Fruit fly (Drosophila melanogaster) whole organism, embryonic: ENCODE measurements around the gene CG11768.

Source experiments
- Antp ChIP-seq: fragments of 200-800 bp; sonication (Bioruptor generic); optimal IDR thresholded peaks from 3 replicates; lab custom pipeline; 2016; ENCODE audit warnings: missing biosample characterization, missing genetic modification characterization
- CG10431 ChIP-seq: fragments of 200-800 bp; sonication (Bioruptor generic); optimal IDR thresholded peaks from 3 replicates; lab custom pipeline; 2018; ENCODE audit warnings: missing biosample characterization, mild to moderate bottlenecking, missing genetic modification characterization
- CG11560 ChIP-seq: fragments of 200-800 bp; sonication (Bioruptor generic); IDR thresholded peaks from 3 replicates; pipeline ENCODE4 v1.3.6; 2022; ENCODE audit warnings: missing biosample characterization, missing genetic modification characterization
- CG12071 ChIP-seq: fragments of 200-800 bp; sonication (Bioruptor generic); optimal IDR thresholded peaks from 3 replicates; lab custom pipeline; 2018; ENCODE audit warnings: missing biosample characterization, mild to moderate bottlenecking, missing genetic modification characterization
- CG13624 ChIP-seq: fragments of 200-800 bp; sonication (Bioruptor generic); optimal IDR thresholded peaks from 2 replicates; lab custom pipeline; 2016; ENCODE audit warnings: missing biosample characterization, missing genetic modification characterization
- CG17802 ChIP-seq: fragments of 200-800 bp; sonication (Bioruptor generic); optimal IDR thresholded peaks from 2 replicates; lab custom pipeline; 2018; ENCODE audit warnings: missing biosample characterization, mild to moderate bottlenecking, missing genetic modification characterization, moderate library complexity
- CG17912 ChIP-seq: fragments of 200-800 bp; sonication (Bioruptor generic); optimal IDR thresholded peaks from 2 replicates; lab custom pipeline; 2018; ENCODE audit warnings: missing biosample characterization, mild to moderate bottlenecking, missing genetic modification characterization
- CG2875 ChIP-seq: fragments of 200-800 bp; sonication (Bioruptor generic); optimal IDR thresholded peaks from 2 replicates; lab custom pipeline; 2017; ENCODE audit warnings: missing biosample characterization, mild to moderate bottlenecking, missing genetic modification characterization, missing genetic modification reagents
- CG33557 ChIP-seq: fragments of 200-800 bp; sonication (Bioruptor generic); optimal IDR thresholded peaks from 2 replicates; lab custom pipeline; 2019; ENCODE audit warnings: missing biosample characterization, mild to moderate bottlenecking, missing genetic modification characterization, moderate library complexity
- CG4360 ChIP-seq: fragments of 200-800 bp; sonication (Bioruptor generic); IDR thresholded peaks from 2 replicates; pipeline ENCODE4 v1.3.6; 2022; ENCODE audit warnings: missing biosample characterization, missing genetic modification characterization
- CG4820 ChIP-seq: fragments of 200-800 bp; sonication (Bioruptor generic); optimal IDR thresholded peaks from 3 replicates; lab custom pipeline; 2016; ENCODE audit warnings: missing biosample characterization, missing genetic modification characterization
- CG6683 ChIP-seq: fragments of 200-800 bp; sonication (Bioruptor generic); optimal IDR thresholded peaks from 2 replicates; lab custom pipeline; 2017; ENCODE audit warnings: missing biosample characterization, mild to moderate bottlenecking, missing genetic modification characterization, missing genetic modification reagents
- CG7556 ChIP-seq: fragments of 200-800 bp; sonication (Bioruptor generic); optimal IDR thresholded peaks from 2 replicates; lab custom pipeline; 2017; ENCODE audit warnings: missing biosample characterization, mild to moderate bottlenecking, missing genetic modification characterization
- CG9876 ChIP-seq: fragments of 200-800 bp; sonication (Bioruptor generic); optimal IDR thresholded peaks from 2 replicates; lab custom pipeline; 2016; ENCODE audit warnings: missing biosample characterization, missing genetic modification characterization
- D ChIP-seq, 2 experiments: fragments of 200-800 bp in 1 of 2; fragments of >200 bp in 1 of 2; sonication (Bioruptor generic) in 1 of 2; optimal IDR thresholded peaks; 2 replicates in 1 of 2; 3 replicates in 1 of 2; lab custom pipeline; 2017; ENCODE audit warnings: mild to moderate bottlenecking in 1 of 2, missing biosample characterization in 1 of 2, missing genetic modification characterization in 1 of 2, missing genetic modification reagents in 1 of 2
- Dad ChIP-seq: fragments of 200-800 bp; sonication (Bioruptor generic); optimal IDR thresholded peaks from 3 replicates; lab custom pipeline; 2016; ENCODE audit warnings: missing biosample characterization, missing genetic modification characterization
- Dbx ChIP-seq: fragments of 200-800 bp; sonication (Bioruptor generic); IDR thresholded peaks from 3 replicates; pipeline ENCODE4 v1.3.6; 2022; ENCODE audit warnings: missing biosample characterization, missing genetic modification characterization
- Deaf1 ChIP-seq: fragments of 200-800 bp; optimal IDR thresholded peaks from 3 replicates; lab custom pipeline; 2019; ENCODE audit warnings: missing biosample characterization, mild to moderate bottlenecking, missing genetic modification characterization, moderate library complexity
- Dip2 ChIP-seq: fragments of 200-800 bp; sonication (Bioruptor generic); IDR thresholded peaks from 2 replicates; pipeline ENCODE4 v1.3.6; 2022; ENCODE audit warnings: missing biosample characterization, missing genetic modification characterization
- Dp ChIP-seq: fragments of 200-800 bp; sonication (Bioruptor generic); optimal IDR thresholded peaks from 2 replicates; lab custom pipeline; 2018; ENCODE audit warnings: missing biosample characterization, mild to moderate bottlenecking, missing genetic modification characterization, moderate library complexity
- HmgD ChIP-seq: fragments of 200-800 bp; sonication (Bioruptor generic); optimal IDR thresholded peaks from 3 replicates; lab custom pipeline; 2016; ENCODE audit warnings: missing biosample characterization, missing genetic modification characterization
- Meics ChIP-seq: fragments of 200-800 bp; sonication (Bioruptor generic); optimal IDR thresholded peaks from 2 replicates; lab custom pipeline; 2017; ENCODE audit warnings: missing biosample characterization, mild to moderate bottlenecking, missing genetic modification characterization
- Mes4 ChIP-seq: fragments of 200-800 bp; sonication (Bioruptor generic); optimal IDR thresholded peaks from 2 replicates; lab custom pipeline; 2016; ENCODE audit warnings: missing biosample characterization, missing genetic modification characterization
- NfI ChIP-seq: fragments of 200-800 bp; sonication (Bioruptor generic); optimal IDR thresholded peaks from 3 replicates; lab custom pipeline; 2018; ENCODE audit warnings: missing biosample characterization, mild to moderate bottlenecking, missing genetic modification characterization, moderate library complexity
- Optix ChIP-seq: fragments of 200-800 bp; sonication (Bioruptor generic); IDR thresholded peaks from 3 replicates; pipeline ENCODE4 v1.3.6; 2022; ENCODE audit warnings: missing biosample characterization, missing genetic modification characterization
- Sin3A ChIP-seq: fragments of >200 bp; optimal IDR thresholded peaks from 2 replicates; lab custom pipeline; 2018
- Taf1 ChIP-seq: fragments of 200-800 bp; sonication (Bioruptor generic); IDR thresholded peaks from 2 replicates; pipeline ENCODE4 v1.3.6; 2022; ENCODE audit warnings: missing biosample characterization, missing genetic modification characterization
- cato ChIP-seq: fragments of 200-800 bp; sonication (Bioruptor generic); optimal IDR thresholded peaks from 2 replicates; lab custom pipeline; 2016; ENCODE audit warnings: missing biosample characterization, missing genetic modification characterization, borderline replicate concordance
- cg ChIP-seq: fragments of 200-800 bp; sonication (Bioruptor generic); optimal IDR thresholded peaks from 3 replicates; lab custom pipeline; 2019; ENCODE audit warnings: missing biosample characterization, mild to moderate bottlenecking, missing genetic modification characterization, moderate library complexity
- disco-r ChIP-seq: fragments of 200-800 bp; sonication (Bioruptor generic); optimal IDR thresholded peaks from 2 replicates; lab custom pipeline; 2016; ENCODE audit warnings: missing biosample characterization, missing genetic modification characterization
- dpn ChIP-seq, 2 experiments: fragments of 200-800 bp; sonication (Bioruptor generic); optimal IDR thresholded peaks; 3 replicates each; lab custom pipeline; 2016; ENCODE audit warnings: missing biosample characterization in 2 of 2, missing genetic modification characterization in 2 of 2
- emc ChIP-seq: fragments of 200-800 bp; sonication (Bioruptor generic); optimal IDR thresholded peaks from 2 replicates; lab custom pipeline; 2016; ENCODE audit warnings: missing biosample characterization, missing genetic modification characterization
- eyg ChIP-seq: fragments of 200-800 bp; sonication (Bioruptor generic); optimal IDR thresholded peaks from 3 replicates; lab custom pipeline; 2016; ENCODE audit warnings: missing biosample characterization, missing genetic modification characterization
- ham ChIP-seq: fragments of 200-800 bp; sonication (Bioruptor generic); IDR thresholded peaks from 2 replicates; pipeline ENCODE4 v1.3.6; 2022; ENCODE audit warnings: missing biosample characterization, missing genetic modification characterization
- hbn ChIP-seq: fragments of 200-800 bp; sonication (Bioruptor generic); IDR thresholded peaks from 2 replicates; pipeline ENCODE4 v1.3.6; 2022; ENCODE audit warnings: missing biosample characterization, missing genetic modification characterization; ENCODE audit not compliant: partially characterized antibody
- hth ChIP-seq: fragments of >200 bp; optimal IDR thresholded peaks from 2 replicates; lab custom pipeline; 2017; ENCODE audit warnings: inconsistent platforms
- jumu ChIP-seq: fragments of 200-800 bp; sonication (Bioruptor generic); optimal IDR thresholded peaks from 3 replicates; lab custom pipeline; 2016; ENCODE audit warnings: missing biosample characterization, missing genetic modification characterization
- kay ChIP-seq: fragments of 200-800 bp; sonication (Bioruptor generic); optimal IDR thresholded peaks from 2 replicates; lab custom pipeline; 2016; ENCODE audit warnings: missing biosample characterization, missing genetic modification characterization
- luna ChIP-seq: fragments of 200-800 bp; sonication (Bioruptor generic); optimal IDR thresholded peaks from 2 replicates; lab custom pipeline; 2016; ENCODE audit warnings: missing biosample characterization, missing genetic modification characterization
- maf-S ChIP-seq: fragments of 200-800 bp; sonication (Bioruptor generic); optimal IDR thresholded peaks from 2 replicates; lab custom pipeline; 2016; ENCODE audit warnings: missing biosample characterization, missing genetic modification characterization
- rib ChIP-seq: fragments of 200-800 bp; sonication (Bioruptor generic); IDR thresholded peaks from 2 replicates; pipeline ENCODE4 v1.3.6; 2022; ENCODE audit warnings: missing biosample characterization, missing genetic modification characterization
- sc ChIP-seq, 3 experiments: fragments of >200 bp in 2 of 3; fragments of 200-800 bp in 1 of 3; sonication (Bioruptor generic) in 1 of 3; optimal IDR thresholded peaks; 2 replicates in 2 of 3; 3 replicates in 1 of 3; lab custom pipeline; 2017; ENCODE audit warnings: mild to moderate bottlenecking in 1 of 3, missing biosample characterization in 1 of 3, missing genetic modification characterization in 1 of 3, missing genetic modification reagents in 1 of 3
- seq ChIP-seq: fragments of 200-800 bp; sonication (Bioruptor generic); IDR thresholded peaks from 2 replicates; pipeline ENCODE4 v1.3.6; 2022; ENCODE audit warnings: missing biosample characterization, missing genetic modification characterization
- sima ChIP-seq: fragments of 200-800 bp; sonication (Bioruptor generic); optimal IDR thresholded peaks from 2 replicates; lab custom pipeline; 2016; ENCODE audit warnings: missing biosample characterization, missing genetic modification characterization
- stc ChIP-seq: fragments of 200-800 bp; sonication (Bioruptor generic); IDR thresholded peaks from 2 replicates; pipeline ENCODE4 v1.3.6; 2022; ENCODE audit warnings: missing biosample characterization, missing genetic modification characterization
- stwl ChIP-seq: fragments of 200-800 bp; sonication (Bioruptor generic); optimal IDR thresholded peaks from 3 replicates; lab custom pipeline; 2018; ENCODE audit warnings: missing biosample characterization, mild to moderate bottlenecking, missing genetic modification characterization, moderate library complexity
- vvl ChIP-seq: fragments of 200-800 bp; sonication (Bioruptor generic); IDR thresholded peaks from 2 replicates; pipeline ENCODE4 v1.3.6; 2022; ENCODE audit warnings: missing biosample characterization, missing genetic modification characterization
- wdn ChIP-seq: fragments of 200-800 bp; sonication (Bioruptor generic); IDR thresholded peaks from 2 replicates; pipeline ENCODE4 v1.3.6; 2022; ENCODE audit warnings: missing biosample characterization, missing genetic modification characterization
- yki ChIP-seq: fragments of >200 bp; optimal IDR thresholded peaks from 3 replicates; lab custom pipeline; 2018
- z ChIP-seq: fragments of 200-800 bp; sonication (Bioruptor generic); IDR thresholded peaks from 3 replicates; pipeline ENCODE4 v1.3.6; 2022; ENCODE audit warnings: missing biosample characterization, missing genetic modification characterization

The CG11768 gene

dm6 chr3R:8731597-8732263 is 36.3 kb downstream of the CG11768 start, which contains the start of the genes M1BP and CG8202 (continued):
- TF ChIP-seq stc, result 0 out of 2 replicates have a peak, but pooled peaks have one; percentile 39
- peak; percentile 83 for TF ChIP-seq vvl (GFP tag; lab: Robert Waterston, UW)
- no peak for TF ChIP-seq hbn (GFP tag; lab: Robert Waterston, UW)
- no peak for TF ChIP-seq cg
- no peak for TF ChIP-seq disco-r (GFP tag; lab: Kevin White, UChicago)
- peak; percentile 47 for TF ChIP-seq Mes4 (GFP tag; lab: Kevin White, UChicago)
- peak; percentile 94 for TF ChIP-seq CG33557 (GFP tag; lab: Kevin White, UChicago)
- TF ChIP-seq cato, result peak; percentile 81
- TF ChIP-seq seq (GFP tag; lab: Robert Waterston, UW), result peak; percentile 65; the same call in 1 of the 2 replicates
- peak; percentile 29 for TF ChIP-seq yki
- TF ChIP-seq Dip2, result no peak
- no peak for TF ChIP-seq maf-S (GFP tag; lab: Kevin White, UChicago)
- TF ChIP-seq luna (GFP tag; lab: Kevin White, UChicago), result no peak
- peak; percentile 53 for TF ChIP-seq wdn
- TF ChIP-seq CG9876, result peak; percentile 44
- peak; percentile 65; the same call in 2 of the 3 replicates for TF ChIP-seq Optix (GFP tag; lab: Robert Waterston, UW)
- TF ChIP-seq emc (GFP tag; lab: Kevin White, UChicago), result peak; percentile 12
- no peak for TF ChIP-seq CG12071
- TF ChIP-seq sima, result no peak
- TF ChIP-seq rib (GFP tag; lab: Robert Waterston, UW), result no peak
- TF ChIP-seq D (optimal IDR thresholded peaks at IDR 0.05; lab: Kevin White, UChicago), result no peak
- peak; percentile 90 for TF ChIP-seq D (GFP tag; optimal IDR thresholded peaks at IDR 0.05; lab: Kevin White, UChicago)
- peak; percentile 94 for TF ChIP-seq Meics (GFP tag; lab: Kevin White, UChicago)
- no peak for TF ChIP-seq Sin3A (lab: Kevin White, UChicago)
- TF ChIP-seq kay (GFP tag; lab: Kevin White, UChicago), result peak; percentile 49
- TF ChIP-seq eyg (GFP tag; lab: Kevin White, UChicago), result no peak
- TF ChIP-seq z (GFP tag; lab: Robert Waterston, UW), result no peak
- TF ChIP-seq CG7556 (GFP tag; lab: Kevin White, UChicago), result peak; percentile 96
- TF ChIP-seq stwl (tag; lab: Kevin White, UChicago), result peak; percentile 27
- no peak for TF ChIP-seq hth (lab: Kevin White, UChicago)
- peak; percentile 92 for TF ChIP-seq NfI (GFP tag; lab: Kevin White, UChicago)
- peak; percentile 86 for TF ChIP-seq CG6683
- TF ChIP-seq Taf1 (GFP tag; lab: Robert Waterston, UW), result peak; percentile 8; the same call in 1 of the 2 replicates
- no peak for TF ChIP-seq ham (GFP tag; lab: Robert Waterston, UW)
- peak; percentile 31 for TF ChIP-seq CG17802 (tag; lab: Kevin White, UChicago)
- TF ChIP-seq CG2875 (GFP tag; lab: Kevin White, UChicago), result peak; percentile 76
- TF ChIP-seq CG4820, result peak; percentile 86
- no peak for TF ChIP-seq sc (optimal IDR thresholded peaks at IDR 0.05; lab: Kevin White, UChicago)
- TF ChIP-seq sc (GFP tag; optimal IDR thresholded peaks at IDR 0.05; lab: Kevin White, UChicago), result peak; percentile 86
- TF ChIP-seq CG4360 (GFP tag; lab: Robert Waterston, UW), result peak; percentile 95
- peak; percentile 68 for TF ChIP-seq CG17912
- no peak for TF ChIP-seq HmgD (GFP tag; lab: Kevin White, UChicago)
- TF ChIP-seq Antp (GFP tag; lab: Kevin White, UChicago), result peak; percentile 71
- peak; percentile 2 for TF ChIP-seq Dp
- TF ChIP-seq dpn (GFP tag; optimal IDR thresholded peaks at IDR 0.05; lab: Kevin White, UChicago), result peak; percentile 49 to 91
- peak; percentile 7 for TF ChIP-seq jumu (GFP tag; lab: Kevin White, UChicago)
- peak; percentile 64; the same call in 1 of the 3 replicates for TF ChIP-seq CG11560 (tag; lab: Robert Waterston, UW)
- TF ChIP-seq Dbx (GFP tag; lab: Robert Waterston, UW), result peak; percentile 82; the same call in 2 of the 3 replicates
- TF ChIP-seq CG10431, result peak; percentile 80
- TF ChIP-seq Dad (GFP tag; lab: Kevin White, UChicago), result peak; percentile 43
- TF ChIP-seq Deaf1 (tag; lab: Kevin White, UChicago), result no peak
- peak; percentile 32 for TF ChIP-seq CG13624 (GFP tag; lab: Kevin White, UChicago)
